Worm (Caenorhabditis elegans) whole organism, L3 larva: ENCODE data around the gene F41C3.1.

Source experiments
- ZK546.5 ChIP-seq: sonication (generic microtip); optimal IDR thresholded peaks from 2 replicates; lab custom pipeline; 2017; ENCODE audit warnings: missing biosample characterization, missing genetic modification characterization
- ama-1 ChIP-seq: fragments of 150-350 bp; optimal IDR thresholded peaks from 2 replicates; lab custom pipeline; 2018
- ceh-16 ChIP-seq: sonication (generic microtip); optimal IDR thresholded peaks from 2 replicates; lab custom pipeline; 2017; ENCODE audit warnings: missing biosample characterization, missing genetic modification characterization
- ceh-9 ChIP-seq: sonication (generic microtip); optimal IDR thresholded peaks from 2 replicates; lab custom pipeline; 2018; ENCODE audit warnings: missing biosample characterization, missing genetic modification characterization
- daf-12 ChIP-seq: fragments of 150-350 bp; optimal IDR thresholded peaks from 2 replicates; lab custom pipeline; 2014; ENCODE audit warnings: missing biosample characterization, missing genetic modification reagents, missing genetic modification characterization
- egl-27 ChIP-seq: sonication (generic microtip); optimal IDR thresholded peaks from 4 replicates; lab custom pipeline; 2017; ENCODE audit warnings: missing biosample characterization, missing genetic modification reagents, missing genetic modification characterization
- elt-1 ChIP-seq: fragments of 150-350 bp; optimal IDR thresholded peaks from 2 replicates; lab custom pipeline; 2014; ENCODE audit warnings: missing biosample characterization, missing genetic modification characterization
- elt-2 ChIP-seq: sonication (generic microtip); optimal IDR thresholded peaks from 2 replicates; lab custom pipeline; 2016; ENCODE audit warnings: missing genetic modification reagents, mild to moderate bottlenecking, missing genetic modification characterization, missing compliant biosample characterization
- elt-3 ChIP-seq, 3 experiments: fragments of 150-350 bp in 1 of 3; sonication (generic microtip) in 2 of 3; optimal IDR thresholded peaks; 2 replicates in 2 of 3; 4 replicates in 1 of 3; lab custom pipeline; 2014 to 2017; ENCODE audit warnings: missing biosample characterization in 3 of 3, missing genetic modification characterization in 3 of 3
- eor-1 ChIP-seq, 2 experiments: fragments of 150-350 bp; optimal IDR thresholded peaks; 2 replicates each; lab custom pipeline; 2014 to 2018; ENCODE audit warnings: missing biosample characterization in 2 of 2, missing genetic modification characterization in 2 of 2
- fkh-2 ChIP-seq: fragments of 150-350 bp; optimal IDR thresholded peaks from 2 replicates; lab custom pipeline; 2014; ENCODE audit warnings: missing biosample characterization, missing genetic modification reagents, missing genetic modification characterization
- fos-1 ChIP-seq: fragments of 150-350 bp; optimal IDR thresholded peaks from 2 replicates; lab custom pipeline; 2014; ENCODE audit warnings: missing biosample characterization, missing genetic modification characterization
- hmg-11 ChIP-seq: sonication (generic microtip); optimal IDR thresholded peaks from 2 replicates; lab custom pipeline; 2016; ENCODE audit warnings: missing genetic modification characterization, missing compliant biosample characterization
- lin-15B ChIP-seq: fragments of 150-350 bp; optimal IDR thresholded peaks from 2 replicates; lab custom pipeline; 2014; ENCODE audit warnings: missing biosample characterization, missing genetic modification characterization
- lin-39 ChIP-seq: fragments of 150-350 bp; optimal IDR thresholded peaks from 2 replicates; lab custom pipeline; 2018; ENCODE audit warnings: missing biosample characterization, missing genetic modification reagents, missing genetic modification characterization
- lsy-12 ChIP-seq: sonication (generic microtip); optimal IDR thresholded peaks from 2 replicates; lab custom pipeline; 2016; ENCODE audit warnings: mild to moderate bottlenecking, missing genetic modification characterization, missing compliant biosample characterization
- mml-1 ChIP-seq: fragments of 150-350 bp; sonication (generic microtip); optimal IDR thresholded peaks from 3 replicates; lab custom pipeline; 2014; ENCODE audit warnings: missing biosample characterization, missing genetic modification characterization
- nfya-1 ChIP-seq: sonication (generic microtip); optimal IDR thresholded peaks from 2 replicates; lab custom pipeline; 2017; ENCODE audit warnings: missing genetic modification characterization, mild to moderate bottlenecking, missing compliant biosample characterization, antibody characterized with exemption, moderate library complexity; ENCODE audit not compliant: insufficient read depth
- nhr-11 ChIP-seq: fragments of 150-350 bp; optimal IDR thresholded peaks from 2 replicates; lab custom pipeline; 2014; ENCODE audit warnings: missing biosample characterization, missing genetic modification characterization
- nhr-23 ChIP-seq: fragments of 150-350 bp; optimal IDR thresholded peaks from 2 replicates; lab custom pipeline; 2014; ENCODE audit warnings: missing biosample characterization, missing genetic modification reagents, missing genetic modification characterization
- nhr-237 ChIP-seq: fragments of 150-350 bp; optimal IDR thresholded peaks from 2 replicates; lab custom pipeline; 2014; ENCODE audit warnings: missing biosample characterization, missing genetic modification characterization
- nhr-25 ChIP-seq: sonication (generic microtip); optimal IDR thresholded peaks from 2 replicates; lab custom pipeline; 2017; ENCODE audit warnings: missing biosample characterization, missing genetic modification characterization
- nhr-43 ChIP-seq: sonication (generic microtip); optimal IDR thresholded peaks from 2 replicates; lab custom pipeline; 2016; ENCODE audit warnings: mild to moderate bottlenecking, missing genetic modification characterization, missing compliant biosample characterization; ENCODE audit not compliant: poor library complexity, severe bottlenecking
- nhr-67 ChIP-seq: fragments of 150-350 bp; optimal IDR thresholded peaks from 2 replicates; lab custom pipeline; 2014; ENCODE audit warnings: missing biosample characterization, missing genetic modification characterization
- nhr-76 ChIP-seq: fragments of 150-350 bp; sonication (generic microtip); optimal IDR thresholded peaks from 5 replicates; lab custom pipeline; 2014; ENCODE audit warnings: missing biosample characterization, missing genetic modification characterization
- pha-4 ChIP-seq: fragments of 150-350 bp; optimal IDR thresholded peaks from 2 replicates; lab custom pipeline; 2014; ENCODE audit warnings: missing biosample characterization, missing genetic modification reagents, missing genetic modification characterization
- pqm-1 ChIP-seq: fragments of 150-350 bp; optimal IDR thresholded peaks from 2 replicates; lab custom pipeline; 2017; ENCODE audit warnings: missing biosample characterization, missing genetic modification characterization, inconsistent platforms
- sea-2 ChIP-seq: fragments of 150-350 bp; sonication (generic microtip); optimal IDR thresholded peaks from 4 replicates; lab custom pipeline; 2014; ENCODE audit warnings: missing biosample characterization, missing genetic modification reagents, missing genetic modification characterization
- skn-1 ChIP-seq: fragments of 150-350 bp; optimal IDR thresholded peaks from 2 replicates; lab custom pipeline; 2014; ENCODE audit warnings: missing biosample characterization, missing genetic modification characterization
- snpc-4 ChIP-seq: fragments of 150-350 bp; optimal IDR thresholded peaks from 2 replicates; lab custom pipeline; 2014; ENCODE audit warnings: missing biosample characterization, missing genetic modification characterization
- unc-39 ChIP-seq: sonication (generic microtip); optimal IDR thresholded peaks from 4 replicates; lab custom pipeline; 2017; ENCODE audit warnings: missing biosample characterization, missing genetic modification characterization
- unc-62 ChIP-seq: fragments of 150-350 bp; sonication (generic microtip); optimal IDR thresholded peaks from 4 replicates; lab custom pipeline; 2014; ENCODE audit warnings: missing biosample characterization, missing genetic modification reagents, missing genetic modification characterization
- ztf-11 ChIP-seq: fragments of 150-350 bp; optimal IDR thresholded peaks from 2 replicates; lab custom pipeline; 2014; ENCODE audit warnings: missing biosample characterization, missing genetic modification characterization
- ztf-4 ChIP-seq: fragments of 150-350 bp; optimal IDR thresholded peaks from 2 replicates; lab custom pipeline; 2014; ENCODE audit warnings: missing biosample characterization, missing genetic modification characterization

F41C3.1 gene

ce11 chrII:4786181-4786580, 34.1 kb downstream of the F41C3.1 start, which contains the start of gene msp-3:
msp-3 (minus strand) TSS chrII:4786281.
- no peak for TF ChIP-seq fkh-2 (tag; lab: Kevin White, UChicago)
- no peak for TF ChIP-seq mml-1 (tag; lab: Kevin White, UChicago)
- no peak for TF ChIP-seq nhr-67 (tag; lab: Kevin White, UChicago)
- no peak for TF ChIP-seq pha-4 (tag; lab: Kevin White, UChicago)
- TF ChIP-seq unc-39 (tag; lab: Kevin White, UChicago) = no peak
- TF ChIP-seq ztf-4 (tag; lab: Kevin White, UChicago) = no peak
- TF ChIP-seq pqm-1 (tag; lab: Kevin White, UChicago) = no peak
- TF ChIP-seq snpc-4 (tag; lab: Kevin White, UChicago) = no peak
- TF ChIP-seq lin-15B (tag; lab: Kevin White, UChicago) = no peak

- TF ChIP-seq elt-1 (tag; lab: Kevin White, UChicago) (no peak), nfya-1 (tag; lab: Kevin White, UChicago) (no peak), nhr-67 (tag; lab: Kevin White, UChicago) (no peak), nhr-76 (no peak), ZK546.5 (no peak), ama-1 (lab: Kevin White, UChicago) (no peak), elt-2 (tag; lab: Kevin White, UChicago) (no peak), pqm-1 (tag; lab: Kevin White, UChicago) (no peak), fkh-2 (tag; lab: Kevin White, UChicago) (no peak), nhr-11 (no peak), unc-62 (no peak), nhr-25 (tag; lab: Kevin White, UChicago) (no peak), nhr-23 (tag; lab: Kevin White, UChicago) (no peak), daf-12 (no peak), fos-1 (tag; lab: Kevin White, UChicago) (no peak), ztf-4 (tag; lab: Kevin White, UChicago) (no peak), lsy-12 (tag; lab: Kevin White, UChicago) (no peak)
Observed at ce11 chrII:4789835-4790343, 37.8 kb downstream of the F41C3.1 start, which contains the start of gene F26G1.15. F26G1.15 (plus strand) TSS chrII:4790293.

- TF ChIP-seq skn-1 (no peak), nhr-23 (tag; lab: Kevin White, UChicago) (no peak), lin-15B (tag; lab: Kevin White, UChicago) (no peak), pha-4 (tag; lab: Kevin White, UChicago) (no peak), eor-1 (tag; optimal IDR thresholded peaks at IDR 0.05; lab: Kevin White, UChicago) (no peak), lin-39 (tag; lab: Kevin White, UChicago) (no peak), unc-62 (no peak), ZK546.5 (no peak), ztf-4 (tag; lab: Kevin White, UChicago) (no peak), hmg-11 (no peak), nhr-43 (tag; lab: Kevin White, UChicago) (no peak), ama-1 (lab: Kevin White, UChicago) (no peak), ceh-16 (tag; lab: Kevin White, UChicago) (no peak), sea-2 (GFP tag; lab: Kevin White, UChicago) (no peak)
- TF ChIP-seq, all 47 proteins: peak for 0
Observed at ce11 chrII:4790687-4791086, 38.6 kb downstream of the F41C3.1 start.

- TF ChIP-seq mml-1 (tag; lab: Kevin White, UChicago) (no peak), nhr-237 (tag; lab: Kevin White, UChicago) (no peak), lin-15B (tag; lab: Kevin White, UChicago) (peak; percentile 36), nfya-1 (tag; lab: Kevin White, UChicago) (peak; percentile 61), pha-4 (tag; lab: Kevin White, UChicago) (peak; percentile 51), elt-2 (tag; lab: Kevin White, UChicago) (peak; percentile 45), hmg-11 (peak; percentile 17), nhr-11 (no peak), sea-2 (GFP tag; lab: Kevin White, UChicago) (no peak), lsy-12 (tag; lab: Kevin White, UChicago) (peak; percentile 59), nhr-43 (tag; lab: Kevin White, UChicago) (peak; percentile 87), nhr-23 (tag; lab: Kevin White, UChicago) (peak; percentile 45)
Observed at ce11 chrII:4791272-4791671, 39.2 kb downstream of the F41C3.1 start, which contains the start of gene F26G1.1. F26G1.1 (plus strand) TSS chrII:4791618.

ce11 chrII:4793320-4793719, 41.2 kb downstream of the F41C3.1 start:
- TF ChIP-seq daf-12 (no peak), elt-3 (tag; optimal IDR thresholded peaks at IDR 0.05; lab: Kevin White, UChicago) (no peak), nhr-25 (tag; lab: Kevin White, UChicago) (no peak), snpc-4 (tag; lab: Kevin White, UChicago) (no peak), fos-1 (tag; lab: Kevin White, UChicago) (no peak), egl-27 (tag; lab: Kevin White, UChicago) (no peak), ztf-11 (tag; lab: Kevin White, UChicago) (no peak), ceh-9 (no peak), ama-1 (lab: Kevin White, UChicago) (no peak), lin-15B (tag; lab: Kevin White, UChicago) (no peak)
- TF ChIP-seq, all 47 proteins: peak for 0
